Worm (Caenorhabditis elegans) whole organism, L2 larva: ENCODE measurements around the gene spp-30.
A peak's percentile ranks its signal among the peaks of the same experiment; 100 is the strongest.

ENCODE experiments used
- C34F6.9 ChIP-seq: fragments of 150-350 bp; optimal IDR thresholded peaks from 2 replicates; lab custom pipeline; 2014; ENCODE audit warnings: missing biosample characterization, missing genetic modification characterization
- F13H6.1 ChIP-seq: sonication (generic microtip); optimal IDR thresholded peaks from 2 replicates; lab custom pipeline; 2016; ENCODE audit warnings: missing genetic modification characterization, missing compliant biosample characterization
- R02D3.7 ChIP-seq: fragments of 150-350 bp; optimal IDR thresholded peaks from 2 replicates; lab custom pipeline; 2014; ENCODE audit warnings: missing biosample characterization, missing genetic modification characterization
- ZK546.5 ChIP-seq: sonication (generic microtip); optimal IDR thresholded peaks from 2 replicates; lab custom pipeline; 2017; ENCODE audit warnings: missing biosample characterization, missing genetic modification characterization
- ceh-16 ChIP-seq: fragments of 150-350 bp; optimal IDR thresholded peaks from 2 replicates; lab custom pipeline; 2014; ENCODE audit warnings: missing biosample characterization, missing genetic modification characterization
- ceh-82 ChIP-seq: fragments of 150-350 bp; optimal IDR thresholded peaks from 2 replicates; lab custom pipeline; 2014; ENCODE audit warnings: missing biosample characterization, missing genetic modification characterization
- crh-2 ChIP-seq: sonication (generic microtip); optimal IDR thresholded peaks from 2 replicates; lab custom pipeline; 2017; ENCODE audit warnings: missing biosample characterization, missing genetic modification characterization
- dmd-4 ChIP-seq: sonication (generic microtip); optimal IDR thresholded peaks from 2 replicates; lab custom pipeline; 2017; ENCODE audit warnings: missing biosample characterization, missing genetic modification characterization
- egl-27 ChIP-seq: sonication (generic microtip); optimal IDR thresholded peaks from 3 replicates; lab custom pipeline; 2017; ENCODE audit warnings: missing biosample characterization, missing genetic modification reagents, missing genetic modification characterization
- elt-1 ChIP-seq: fragments of 150-350 bp; optimal IDR thresholded peaks from 2 replicates; lab custom pipeline; 2014; ENCODE audit warnings: missing biosample characterization, missing genetic modification characterization
- elt-3 ChIP-seq: sonication (generic microtip); optimal IDR thresholded peaks from 2 replicates; lab custom pipeline; 2017; ENCODE audit warnings: missing biosample characterization, missing genetic modification characterization
- fos-1 ChIP-seq: fragments of 150-350 bp; optimal IDR thresholded peaks from 2 replicates; lab custom pipeline; 2014; ENCODE audit warnings: missing biosample characterization, missing genetic modification characterization
- gmeb-1 ChIP-seq: fragments of 150-350 bp; optimal IDR thresholded peaks from 2 replicates; lab custom pipeline; 2014; ENCODE audit warnings: missing biosample characterization, missing genetic modification characterization
- lin-11 ChIP-seq: fragments of 150-350 bp; sonication (generic microtip); optimal IDR thresholded peaks from 2 replicates; lab custom pipeline; 2014; ENCODE audit warnings: missing biosample characterization, missing genetic modification characterization, inconsistent platforms, mixed read lengths
- lsy-2 ChIP-seq, 2 experiments: fragments of 150-350 bp in 1 of 2; sonication (generic microtip) in 1 of 2; optimal IDR thresholded peaks; 2 replicates each; lab custom pipeline; 2014 to 2017; ENCODE audit warnings: missing biosample characterization in 2 of 2, missing genetic modification characterization in 2 of 2
- mab-5 ChIP-seq: fragments of 150-350 bp; optimal IDR thresholded peaks from 2 replicates; lab custom pipeline; 2014; ENCODE audit warnings: missing biosample characterization, missing genetic modification characterization
- mbf-1 ChIP-seq: sonication (generic microtip); optimal IDR thresholded peaks from 2 replicates; lab custom pipeline; 2017; ENCODE audit warnings: missing biosample characterization, missing genetic modification characterization
- mdl-1 ChIP-seq, 2 experiments: fragments of 150-350 bp in 1 of 2; sonication (generic microtip) in 1 of 2; optimal IDR thresholded peaks; 2 replicates each; lab custom pipeline; 2017; ENCODE audit warnings: missing biosample characterization in 2 of 2, missing genetic modification characterization in 2 of 2
- nhr-10 ChIP-seq: sonication (generic microtip); optimal IDR thresholded peaks from 2 replicates; lab custom pipeline; 2017; ENCODE audit warnings: missing biosample characterization, missing genetic modification characterization
- nhr-11 ChIP-seq: fragments of 150-350 bp; optimal IDR thresholded peaks from 2 replicates; lab custom pipeline; 2014; ENCODE audit warnings: missing biosample characterization, missing genetic modification characterization
- nhr-12 ChIP-seq: fragments of 150-350 bp; optimal IDR thresholded peaks from 2 replicates; lab custom pipeline; 2014; ENCODE audit warnings: missing biosample characterization, missing genetic modification characterization
- nhr-21 ChIP-seq: fragments of 150-350 bp; optimal IDR thresholded peaks from 2 replicates; lab custom pipeline; 2014; ENCODE audit warnings: missing biosample characterization, missing genetic modification characterization
- nhr-23 ChIP-seq: fragments of 150-350 bp; optimal IDR thresholded peaks from 2 replicates; lab custom pipeline; 2014; ENCODE audit warnings: missing biosample characterization, missing genetic modification reagents, missing genetic modification characterization
- nhr-237 ChIP-seq: fragments of 150-350 bp; optimal IDR thresholded peaks from 2 replicates; lab custom pipeline; 2014; ENCODE audit warnings: missing biosample characterization, missing genetic modification characterization
- nhr-25 ChIP-seq: fragments of 150-350 bp; sonication (generic microtip); optimal IDR thresholded peaks from 3 replicates; lab custom pipeline; 2014; ENCODE audit warnings: missing biosample characterization, missing genetic modification characterization
- nhr-6 ChIP-seq: fragments of 150-350 bp; optimal IDR thresholded peaks from 2 replicates; lab custom pipeline; 2014; ENCODE audit warnings: missing biosample characterization, missing genetic modification characterization
- nhr-77 ChIP-seq: fragments of 150-350 bp; optimal IDR thresholded peaks from 2 replicates; lab custom pipeline; 2014; ENCODE audit warnings: missing biosample characterization, missing genetic modification characterization
- peb-1 ChIP-seq: fragments of 150-350 bp; optimal IDR thresholded peaks from 2 replicates; lab custom pipeline; 2014; ENCODE audit warnings: missing biosample characterization, missing genetic modification characterization
- skn-1 ChIP-seq: sonication (generic microtip); optimal IDR thresholded peaks from 2 replicates; lab custom pipeline; 2017; ENCODE audit warnings: missing biosample characterization, missing genetic modification characterization
- sma-3 ChIP-seq: sonication (generic microtip); optimal IDR thresholded peaks from 2 replicates; lab custom pipeline; 2016; ENCODE audit warnings: missing genetic modification reagents, missing genetic modification characterization, missing compliant biosample characterization
- sma-9 ChIP-seq, 2 experiments: fragments of 150-350 bp in 1 of 2; sonication (generic microtip) in 1 of 2; optimal IDR thresholded peaks; 2 replicates each; lab custom pipeline; 2014 to 2016; ENCODE audit warnings: missing genetic modification characterization in 2 of 2, mild to moderate bottlenecking in 1 of 2, missing biosample characterization in 1 of 2, missing compliant biosample characterization in 1 of 2, missing genetic modification reagents in 1 of 2, moderate library complexity in 1 of 2
- snpc-4 ChIP-seq: fragments of 150-350 bp; optimal IDR thresholded peaks from 2 replicates; lab custom pipeline; 2014; ENCODE audit warnings: missing biosample characterization, missing genetic modification characterization
- unc-39 ChIP-seq: fragments of 150-350 bp; optimal IDR thresholded peaks from 2 replicates; lab custom pipeline; 2014; ENCODE audit warnings: missing biosample characterization, missing genetic modification characterization
- unc-55 ChIP-seq: fragments of 150-350 bp; sonication (generic microtip); optimal IDR thresholded peaks from 3 replicates; lab custom pipeline; 2014; ENCODE audit warnings: missing biosample characterization, missing genetic modification reagents, missing genetic modification characterization
- unc-62 ChIP-seq: fragments of 150-350 bp; optimal IDR thresholded peaks from 2 replicates; lab custom pipeline; 2014; ENCODE audit warnings: missing biosample characterization, missing genetic modification reagents, missing genetic modification characterization
- zag-1 ChIP-seq: fragments of 150-350 bp; optimal IDR thresholded peaks from 2 replicates; lab custom pipeline; 2014; ENCODE audit warnings: missing biosample characterization, missing genetic modification characterization
- ztf-1 ChIP-seq: fragments of 200-800 bp; sonication (Bioruptor generic); conservative IDR thresholded peaks from 2 replicates; pipeline ENCODE4 v1.3.6; 2022; ENCODE audit warnings: missing genetic modification characterization, missing compliant biosample characterization
- ztf-11 ChIP-seq: sonication (generic microtip); optimal IDR thresholded peaks from 2 replicates; lab custom pipeline; 2017; ENCODE audit warnings: missing biosample characterization, missing genetic modification characterization
- ztf-4 ChIP-seq: fragments of 150-350 bp; optimal IDR thresholded peaks from 2 replicates; lab custom pipeline; 2014; ENCODE audit warnings: missing biosample characterization, missing genetic modification characterization

spp-30 gene

ce11 chrX:11608110-11608759 is 20.2 kb downstream of the spp-30 start:
- TF ChIP-seq nhr-25 (no peak), fos-1 (tag; lab: Kevin White, UChicago) (no peak), nhr-11 (tag; lab: Kevin White, UChicago) (no peak), mdl-1 (tag; optimal IDR thresholded peaks at IDR 0.05; lab: Kevin White, UChicago) (no peak), crh-2 (tag; lab: Kevin White, UChicago) (no peak), egl-27 (tag; lab: Kevin White, UChicago) (no peak), ztf-4 (no peak), unc-55 (GFP tag; lab: Kevin White, UChicago) (no peak), mbf-1 (no peak), nhr-12 (tag; lab: Kevin White, UChicago) (no peak), ceh-82 (tag; lab: Kevin White, UChicago) (no peak)

ce11 chrX:11607500-11607823 is 21.0 kb downstream of the spp-30 start:
- TF ChIP-seq nhr-25, result no peak
- TF ChIP-seq unc-55 (GFP tag; lab: Kevin White, UChicago), result peak; percentile 46
- TF ChIP-seq C34F6.9, result peak; percentile 35
- no peak for TF ChIP-seq skn-1 (tag; lab: Kevin White, UChicago)
- no peak for TF ChIP-seq lsy-2 (tag; optimal IDR thresholded peaks at IDR 0.05; lab: Kevin White, UChicago)
- no peak for TF ChIP-seq ceh-82 (tag; lab: Kevin White, UChicago)
- no peak for TF ChIP-seq nhr-11 (tag; lab: Kevin White, UChicago)
- peak; percentile 30 for TF ChIP-seq sma-9 (GFP tag; optimal IDR thresholded peaks at IDR 0.05; lab: Kevin White, UChicago)
- TF ChIP-seq sma-9 (tag; optimal IDR thresholded peaks at IDR 0.05; lab: Kevin White, UChicago), result no peak
- no peak for TF ChIP-seq sma-3 (GFP tag; lab: Kevin White, UChicago)
- TF ChIP-seq elt-1, result no peak
- TF ChIP-seq egl-27 (tag; lab: Kevin White, UChicago), result no peak
- TF ChIP-seq nhr-12 (tag; lab: Kevin White, UChicago), result no peak
- TF ChIP-seq dmd-4 (tag; lab: Kevin White, UChicago), result no peak
- no peak for TF ChIP-seq ceh-16 (tag; lab: Kevin White, UChicago)
- TF ChIP-seq fos-1 (tag; lab: Kevin White, UChicago), result no peak
- peak; percentile 26 for TF ChIP-seq crh-2 (tag; lab: Kevin White, UChicago)
- TF ChIP-seq snpc-4 (tag; lab: Kevin White, UChicago), result no peak

ce11 chrX:11606815-11607499 is 21.5 kb downstream of the spp-30 start:
- TF ChIP-seq nhr-21 (tag; lab: Kevin White, UChicago) (peak; percentile 19), elt-3 (tag; lab: Kevin White, UChicago) (no peak), lin-11 (no peak), lsy-2 (tag; optimal IDR thresholded peaks at IDR 0.05; lab: Kevin White, UChicago) (peak in 1 of 2 experiments; percentile 34), R02D3.7 (tag; lab: Kevin White, UChicago) (no peak), nhr-237 (tag; lab: Kevin White, UChicago) (no peak), gmeb-1 (tag; lab: Kevin White, UChicago) (no peak), mbf-1 (no peak), ceh-16 (tag; lab: Kevin White, UChicago) (peak; percentile 39), nhr-23 (no peak), nhr-6 (tag; lab: Kevin White, UChicago) (no peak), egl-27 (tag; lab: Kevin White, UChicago) (peak; percentile 16), sma-9 (GFP tag; optimal IDR thresholded peaks at IDR 0.05; lab: Kevin White, UChicago) (peak; percentile 27), sma-9 (tag; optimal IDR thresholded peaks at IDR 0.05; lab: Kevin White, UChicago) (no peak)

- TF ChIP-seq nhr-77 (tag; lab: Kevin White, UChicago) (peak; percentile 76), nhr-25 (peak; percentile 97), gmeb-1 (tag; lab: Kevin White, UChicago) (peak; percentile 83), nhr-21 (tag; lab: Kevin White, UChicago) (peak; percentile 80), peb-1 (no peak), zag-1 (tag; lab: Kevin White, UChicago) (peak; percentile 44), sma-3 (GFP tag; lab: Kevin White, UChicago) (peak; percentile 98), R02D3.7 (tag; lab: Kevin White, UChicago) (no peak), skn-1 (tag; lab: Kevin White, UChicago) (peak; percentile 64), crh-2 (tag; lab: Kevin White, UChicago) (peak; percentile 69), egl-27 (tag; lab: Kevin White, UChicago) (peak; percentile 43), nhr-12 (tag; lab: Kevin White, UChicago) (no peak), nhr-10 (tag; lab: Kevin White, UChicago) (peak; percentile 79), mdl-1 (tag; optimal IDR thresholded peaks at IDR 0.05; lab: Kevin White, UChicago) (peak; percentile 58 to 78), ZK546.5 (tag; lab: Kevin White, UChicago) (peak; percentile 66), unc-62 (peak; percentile 21), unc-39 (tag; lab: Kevin White, UChicago) (no peak), ztf-11 (tag; lab: Kevin White, UChicago) (peak; percentile 75), F13H6.1 (tag; lab: Kevin White, UChicago) (peak; percentile 98), ztf-1 (0 out of 2 replicates have a peak, but pooled peaks have one; percentile 91), ztf-4 (peak; percentile 83), lin-11 (peak; percentile 47), lsy-2 (tag; optimal IDR thresholded peaks at IDR 0.05; lab: Kevin White, UChicago) (peak; percentile 79 to 85), sma-9 (GFP tag; optimal IDR thresholded peaks at IDR 0.05; lab: Kevin White, UChicago) (peak; percentile 76), sma-9 (tag; optimal IDR thresholded peaks at IDR 0.05; lab: Kevin White, UChicago) (no peak), ceh-82 (tag; lab: Kevin White, UChicago) (peak; percentile 11), unc-55 (GFP tag; lab: Kevin White, UChicago) (peak; percentile 62), mab-5 (peak; percentile 69)
These were observed 22.6 kb downstream of the spp-30 start for ce11 chrX:11605766-11606490.
